Worm (Caenorhabditis elegans) whole organism, midembryonic: Measurements from ENCODE around the gene paf-2.

ENCODE experiments used
- cog-1 ChIP-seq: sonication (generic microtip); optimal IDR thresholded peaks from 2 replicates; lab custom pipeline; 2016; ENCODE audit warnings: missing genetic modification characterization, missing compliant biosample characterization
- flt-1 ChIP-seq: fragments of 200-800 bp; sonication (Bioruptor generic); IDR thresholded peaks from 2 replicates; pipeline ENCODE4 v1.3.6; 2022; ENCODE audit warnings: missing genetic modification characterization, missing compliant biosample characterization
- klf-2 ChIP-seq: fragments of 200-800 bp; sonication (Bioruptor generic); conservative IDR thresholded peaks from 2 replicates; pipeline ENCODE4 v1.3.6; 2022; ENCODE audit warnings: missing genetic modification reagents, missing genetic modification characterization, missing compliant biosample characterization
- med-1 ChIP-seq: sonication (generic microtip); optimal IDR thresholded peaks from 2 replicates; lab custom pipeline; 2017; ENCODE audit warnings: missing genetic modification characterization, mild to moderate bottlenecking, missing compliant biosample characterization, antibody characterized with exemption, missing genetic modification reagents; ENCODE audit not compliant: insufficient read depth
- ref-1 ChIP-seq: fragments of 200-800 bp; sonication (Bioruptor generic); conservative IDR thresholded peaks from 2 replicates; pipeline ENCODE4 v1.3.6; 2022; ENCODE audit warnings: missing genetic modification reagents, missing genetic modification characterization, missing compliant biosample characterization
- ztf-23 ChIP-seq: fragments of 200-800 bp; sonication (Bioruptor generic); IDR thresholded peaks from 2 replicates; pipeline ENCODE4 v1.3.6; 2022; ENCODE audit warnings: missing genetic modification reagents, missing genetic modification characterization, missing compliant biosample characterization
- ztf-29 ChIP-seq: fragments of 200-800 bp; sonication (Bioruptor generic); IDR thresholded peaks from 2 replicates; pipeline ENCODE4 v1.3.6; 2022; ENCODE audit warnings: missing genetic modification reagents, missing genetic modification characterization, missing compliant biosample characterization

DNA sequence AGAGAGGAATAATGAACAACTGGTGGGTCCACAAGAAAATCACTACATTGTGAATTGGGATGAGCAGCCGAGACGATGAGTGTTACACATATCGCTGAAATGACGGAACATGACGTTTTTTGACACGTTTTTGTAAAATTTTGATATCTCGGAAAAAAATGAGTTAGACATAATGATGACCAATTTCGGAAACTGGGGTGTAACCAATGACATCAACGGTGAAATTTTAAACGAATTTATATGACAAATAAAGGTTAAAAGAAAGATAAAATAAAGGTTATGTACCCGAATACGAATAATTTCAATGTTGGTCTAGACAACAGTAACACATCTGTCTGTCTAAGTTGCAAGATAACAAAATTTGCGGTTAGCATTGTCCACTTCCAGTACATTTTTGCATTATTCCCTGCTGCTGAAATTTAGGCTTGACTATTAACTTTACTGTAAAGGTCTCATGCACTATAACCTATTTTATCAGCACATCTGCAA, 18.2 kb downstream of the paf-2 start, which contains the start of the genes twk-28 and ets-9:
- TF ChIP-seq ztf-23 (GFP tag; lab: Robert Waterston, UW) (no peak), ztf-29 (GFP tag; lab: Robert Waterston, UW) (no peak), ref-1 (GFP tag; lab: Robert Waterston, UW) (no peak), med-1 (no peak), cog-1 (no peak), klf-2 (GFP tag; lab: Robert Waterston, UW) (no peak), flt-1 (GFP tag; lab: Robert Waterston, UW) (no peak)
